Fruit fly (Drosophila melanogaster): Measurements from ENCODE around the gene CG11630.

DNA sequence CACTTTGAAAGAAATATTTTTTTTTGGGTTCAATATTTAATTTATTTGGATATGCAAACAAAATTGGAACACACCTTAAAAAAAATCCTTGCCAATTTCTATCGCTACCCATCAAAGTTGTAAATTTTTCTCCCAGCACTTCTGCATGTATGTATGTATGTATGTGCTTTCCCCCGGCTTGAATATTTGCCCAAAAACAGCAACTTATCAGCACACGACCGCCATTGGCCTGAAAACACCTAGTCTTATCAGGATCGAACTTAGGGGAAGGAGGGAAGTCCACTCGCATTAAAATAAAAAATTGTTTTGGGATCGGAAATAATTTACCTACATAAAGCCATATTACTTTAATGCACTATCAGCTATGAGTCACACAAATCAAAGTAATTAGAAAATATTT lies 29.9 kb downstream of the CG11630 start:
- TF ChIP-seq Sin3A (optimal IDR thresholded peaks at IDR 0.05) (no peak), psq (optimal IDR thresholded peaks at IDR 0.05) (no peak), h (optimal IDR thresholded peaks at IDR 0.05) (no peak)

Measured in Kc167 (cell line).